Worm (Caenorhabditis elegans) whole organism, L2 larva: Measurements from ENCODE around the gene srxa-12.

Experiments used
- R02D3.7 ChIP-seq: fragments of 150-350 bp; optimal IDR thresholded peaks from 2 replicates; lab custom pipeline; 2014; ENCODE audit warnings: missing biosample characterization, missing genetic modification characterization
- alr-1 ChIP-seq: fragments of 150-350 bp; optimal IDR thresholded peaks from 2 replicates; lab custom pipeline; 2014; ENCODE audit warnings: missing biosample characterization, missing genetic modification characterization
- ama-1 ChIP-seq: fragments of 150-350 bp; optimal IDR thresholded peaks from 2 replicates; lab custom pipeline; 2018; ENCODE audit warnings: inconsistent platforms
- ceh-82 ChIP-seq: fragments of 150-350 bp; optimal IDR thresholded peaks from 2 replicates; lab custom pipeline; 2014; ENCODE audit warnings: missing biosample characterization, missing genetic modification characterization
- egl-27 ChIP-seq: sonication (generic microtip); optimal IDR thresholded peaks from 3 replicates; lab custom pipeline; 2017; ENCODE audit warnings: missing biosample characterization, missing genetic modification reagents, missing genetic modification characterization
- lsy-2 ChIP-seq, 2 experiments: fragments of 150-350 bp in 1 of 2; sonication (generic microtip) in 1 of 2; optimal IDR thresholded peaks; 2 replicates each; lab custom pipeline; 2014 to 2017; ENCODE audit warnings: missing biosample characterization in 2 of 2, missing genetic modification characterization in 2 of 2
- nhr-11 ChIP-seq: fragments of 150-350 bp; optimal IDR thresholded peaks from 2 replicates; lab custom pipeline; 2014; ENCODE audit warnings: missing biosample characterization, missing genetic modification characterization
- nhr-12 ChIP-seq: fragments of 150-350 bp; optimal IDR thresholded peaks from 2 replicates; lab custom pipeline; 2014; ENCODE audit warnings: missing biosample characterization, missing genetic modification characterization
- nhr-25 ChIP-seq: fragments of 150-350 bp; sonication (generic microtip); optimal IDR thresholded peaks from 3 replicates; lab custom pipeline; 2014; ENCODE audit warnings: missing biosample characterization, missing genetic modification characterization
- skn-1 ChIP-seq: sonication (generic microtip); optimal IDR thresholded peaks from 2 replicates; lab custom pipeline; 2017; ENCODE audit warnings: missing biosample characterization, missing genetic modification characterization
- snpc-4 ChIP-seq: fragments of 150-350 bp; optimal IDR thresholded peaks from 2 replicates; lab custom pipeline; 2014; ENCODE audit warnings: missing biosample characterization, missing genetic modification characterization
- unc-39 ChIP-seq: fragments of 150-350 bp; optimal IDR thresholded peaks from 2 replicates; lab custom pipeline; 2014; ENCODE audit warnings: missing biosample characterization, missing genetic modification characterization
- ztf-11 ChIP-seq: sonication (generic microtip); optimal IDR thresholded peaks from 2 replicates; lab custom pipeline; 2017; ENCODE audit warnings: missing biosample characterization, missing genetic modification characterization

ce11 chrV:13926398-13926797 is at the start of gene srxa-12:
- TF ChIP-seq unc-39 (tag; lab: Kevin White, UChicago) (no peak), ama-1 (lab: Kevin White, UChicago) (no peak), snpc-4 (tag; lab: Kevin White, UChicago) (no peak), ceh-82 (tag; lab: Kevin White, UChicago) (no peak), nhr-11 (tag; lab: Kevin White, UChicago) (no peak), nhr-12 (no peak), alr-1 (no peak), ztf-11 (tag; lab: Kevin White, UChicago) (no peak), egl-27 (tag; lab: Kevin White, UChicago) (no peak), nhr-25 (tag; lab: Kevin White, UChicago) (no peak), skn-1 (tag; lab: Kevin White, UChicago) (no peak), lsy-2 (tag; optimal IDR thresholded peaks at IDR 0.05; lab: Kevin White, UChicago) (no peak), R02D3.7 (tag; lab: Kevin White, UChicago) (no peak)
